Worm (Caenorhabditis elegans) whole organism, L1 larva: ENCODE measurements around the gene C35C5.8.
A peak's percentile ranks its signal among the peaks of the same experiment; 100 is the strongest.

ENCODE experiments used
- Y116A8C.19 ChIP-seq: sonication (generic microtip); optimal IDR thresholded peaks from 2 replicates; lab custom pipeline; 2016; ENCODE audit warnings: missing compliant biosample characterization, missing genetic modification characterization, borderline replicate concordance
- alr-1 ChIP-seq: fragments of 200-800 bp; sonication (Bioruptor generic); optimal IDR thresholded peaks from 2 replicates; lab custom pipeline; 2018; ENCODE audit warnings: borderline replicate concordance, mild to moderate bottlenecking, missing genetic modification characterization, missing compliant biosample characterization
- ama-1 ChIP-seq: fragments of 150-350 bp; optimal IDR thresholded peaks from 2 replicates; lab custom pipeline; 2014
- blmp-1 ChIP-seq: fragments of 150-350 bp; optimal IDR thresholded peaks from 2 replicates; lab custom pipeline; 2014; ENCODE audit warnings: missing biosample characterization, missing genetic modification characterization
- ceh-63 ChIP-seq: fragments of 200-800 bp; sonication (Bioruptor generic); optimal IDR thresholded peaks from 2 replicates; lab custom pipeline; 2018; ENCODE audit warnings: mild to moderate bottlenecking, missing genetic modification characterization, missing compliant biosample characterization
- ceh-82 ChIP-seq, 3 experiments: fragments of 150-350 bp in 1 of 3; sonication (generic microtip) in 2 of 3; optimal IDR thresholded peaks; 2 replicates each; lab custom pipeline; 2014 to 2017; ENCODE audit warnings: missing biosample characterization in 3 of 3, missing genetic modification characterization in 3 of 3
- ceh-90 ChIP-seq: sonication (generic microtip); optimal IDR thresholded peaks from 2 replicates; lab custom pipeline; 2016; ENCODE audit warnings: missing genetic modification characterization, missing compliant biosample characterization
- dsc-1 ChIP-seq: sonication (generic microtip); optimal IDR thresholded peaks from 2 replicates; lab custom pipeline; 2016; ENCODE audit warnings: mild to moderate bottlenecking, missing genetic modification characterization, missing compliant biosample characterization
- efl-1 ChIP-seq, 4 experiments: fragments of 150-350 bp; optimal IDR thresholded peaks in 3 of 4; peaks in 1 of 4; 1 replicate in 1 of 4; 2 replicates in 3 of 4; lab custom pipeline; 2014; ENCODE audit warnings: missing biosample characterization in 2 of 4, missing genetic modification characterization in 2 of 4, missing genetic modification reagents in 2 of 4
- fkh-10 ChIP-seq: sonication (generic microtip); optimal IDR thresholded peaks from 2 replicates; lab custom pipeline; 2017; ENCODE audit warnings: missing biosample characterization, missing genetic modification reagents, missing genetic modification characterization
- fkh-4 ChIP-seq: sonication (generic microtip); optimal IDR thresholded peaks from 2 replicates; lab custom pipeline; 2016; ENCODE audit warnings: missing compliant biosample characterization, missing genetic modification characterization, borderline replicate concordance
- fkh-8 ChIP-seq: sonication (generic microtip); optimal IDR thresholded peaks from 2 replicates; lab custom pipeline; 2016; ENCODE audit warnings: mild to moderate bottlenecking, missing genetic modification characterization, missing compliant biosample characterization
- grh-1 ChIP-seq: fragments of 200-800 bp; sonication (Bioruptor generic); IDR thresholded peaks from 2 replicates; pipeline ENCODE4 v1.3.6; 2022; ENCODE audit warnings: missing genetic modification reagents, missing genetic modification characterization, missing compliant biosample characterization
- hlh-17 ChIP-seq: fragments of 200-800 bp; sonication (Bioruptor generic); optimal IDR thresholded peaks from 2 replicates; lab custom pipeline; 2018; ENCODE audit warnings: missing genetic modification characterization, mild to moderate bottlenecking, missing compliant biosample characterization, moderate library complexity, borderline replicate concordance
- irx-1 ChIP-seq: sonication (generic microtip); optimal IDR thresholded peaks from 2 replicates; lab custom pipeline; 2016; ENCODE audit warnings: missing genetic modification characterization, missing compliant biosample characterization
- isw-1 ChIP-seq: fragments of 200-800 bp; sonication (Bioruptor generic); IDR thresholded peaks from 2 replicates; pipeline ENCODE4 v1.3.6; 2022; ENCODE audit warnings: missing genetic modification characterization, missing compliant biosample characterization
- lin-14 ChIP-seq: fragments of 200-800 bp; sonication (Bioruptor generic); optimal IDR thresholded peaks from 2 replicates; lab custom pipeline; 2018; ENCODE audit warnings: mild to moderate bottlenecking, missing genetic modification characterization, moderate library complexity, missing compliant biosample characterization
- lin-15B ChIP-seq: fragments of 150-350 bp; sonication (generic microtip); optimal IDR thresholded peaks from 3 replicates; lab custom pipeline; 2014; ENCODE audit warnings: missing biosample characterization, missing genetic modification characterization
- lin-35 ChIP-seq, 2 experiments: fragments of 150-350 bp; optimal IDR thresholded peaks; 2 replicates each; lab custom pipeline; 2014; ENCODE audit warnings: missing biosample characterization in 2 of 2, missing genetic modification characterization in 2 of 2, missing genetic modification reagents in 2 of 2
- mep-1 ChIP-seq: fragments of 150-350 bp; optimal IDR thresholded peaks from 2 replicates; lab custom pipeline; 2014; ENCODE audit warnings: missing biosample characterization, missing genetic modification characterization
- nhr-28 ChIP-seq: fragments of 150-350 bp; optimal IDR thresholded peaks from 2 replicates; lab custom pipeline; 2014; ENCODE audit warnings: missing biosample characterization, missing genetic modification characterization
- nhr-47 ChIP-seq: sonication (generic microtip); optimal IDR thresholded peaks from 2 replicates; lab custom pipeline; 2016; ENCODE audit warnings: mild to moderate bottlenecking, missing genetic modification characterization, moderate library complexity, missing compliant biosample characterization
- nhr-71 ChIP-seq: sonication (generic microtip); optimal IDR thresholded peaks from 2 replicates; lab custom pipeline; 2016; ENCODE audit warnings: mild to moderate bottlenecking, missing genetic modification characterization, moderate library complexity, missing compliant biosample characterization
- nhr-77 ChIP-seq: fragments of 150-350 bp; optimal IDR thresholded peaks from 2 replicates; lab custom pipeline; 2014; ENCODE audit warnings: missing biosample characterization, missing genetic modification characterization
- nhr-84 ChIP-seq: sonication (generic microtip); optimal IDR thresholded peaks from 2 replicates; lab custom pipeline; 2017; ENCODE audit warnings: missing biosample characterization, missing genetic modification characterization
- nhr-85 ChIP-seq: sonication (generic microtip); peaks from one replicate; lab custom pipeline; 2016; ENCODE audit warnings: missing genetic modification characterization, inconsistent platforms, missing compliant biosample characterization
- pag-3 ChIP-seq: sonication (generic microtip); optimal IDR thresholded peaks from 2 replicates; lab custom pipeline; 2017; ENCODE audit warnings: missing genetic modification characterization, mild to moderate bottlenecking, missing compliant biosample characterization, antibody characterized with exemption, borderline replicate concordance; ENCODE audit not compliant: insufficient read depth
- pax-3 ChIP-seq: fragments of 200-800 bp; sonication (Bioruptor generic); optimal IDR thresholded peaks from 2 replicates; lab custom pipeline; 2018; ENCODE audit warnings: mild to moderate bottlenecking, missing genetic modification characterization, moderate library complexity, missing compliant biosample characterization
- rnt-1 ChIP-seq: sonication (generic microtip); optimal IDR thresholded peaks from 2 replicates; lab custom pipeline; 2016; ENCODE audit warnings: mild to moderate bottlenecking, missing genetic modification characterization, moderate library complexity, missing compliant biosample characterization
- snu-23 ChIP-seq: sonication (generic microtip); optimal IDR thresholded peaks from 2 replicates; lab custom pipeline; 2016; ENCODE audit warnings: missing genetic modification characterization, missing compliant biosample characterization
- sptf-1 ChIP-seq: fragments of 150-350 bp; optimal IDR thresholded peaks from 2 replicates; lab custom pipeline; 2014; ENCODE audit warnings: missing biosample characterization, missing genetic modification characterization
- unc-62 ChIP-seq: fragments of 150-350 bp; optimal IDR thresholded peaks from 2 replicates; lab custom pipeline; 2014; ENCODE audit warnings: missing biosample characterization, missing genetic modification reagents, missing genetic modification characterization
- vab-15 ChIP-seq: sonication (generic microtip); optimal IDR thresholded peaks from 2 replicates; lab custom pipeline; 2017; ENCODE audit warnings: missing genotype, mild to moderate bottlenecking, missing genetic modification characterization, missing compliant biosample characterization
- ztf-11 ChIP-seq, 2 experiments: sonication (generic microtip); optimal IDR thresholded peaks; 2 replicates each; lab custom pipeline; 2016 to 2017; ENCODE audit warnings: missing genetic modification characterization in 2 of 2, missing biosample characterization in 1 of 2, missing compliant biosample characterization in 1 of 2

The C35C5.8 gene

DNA sequence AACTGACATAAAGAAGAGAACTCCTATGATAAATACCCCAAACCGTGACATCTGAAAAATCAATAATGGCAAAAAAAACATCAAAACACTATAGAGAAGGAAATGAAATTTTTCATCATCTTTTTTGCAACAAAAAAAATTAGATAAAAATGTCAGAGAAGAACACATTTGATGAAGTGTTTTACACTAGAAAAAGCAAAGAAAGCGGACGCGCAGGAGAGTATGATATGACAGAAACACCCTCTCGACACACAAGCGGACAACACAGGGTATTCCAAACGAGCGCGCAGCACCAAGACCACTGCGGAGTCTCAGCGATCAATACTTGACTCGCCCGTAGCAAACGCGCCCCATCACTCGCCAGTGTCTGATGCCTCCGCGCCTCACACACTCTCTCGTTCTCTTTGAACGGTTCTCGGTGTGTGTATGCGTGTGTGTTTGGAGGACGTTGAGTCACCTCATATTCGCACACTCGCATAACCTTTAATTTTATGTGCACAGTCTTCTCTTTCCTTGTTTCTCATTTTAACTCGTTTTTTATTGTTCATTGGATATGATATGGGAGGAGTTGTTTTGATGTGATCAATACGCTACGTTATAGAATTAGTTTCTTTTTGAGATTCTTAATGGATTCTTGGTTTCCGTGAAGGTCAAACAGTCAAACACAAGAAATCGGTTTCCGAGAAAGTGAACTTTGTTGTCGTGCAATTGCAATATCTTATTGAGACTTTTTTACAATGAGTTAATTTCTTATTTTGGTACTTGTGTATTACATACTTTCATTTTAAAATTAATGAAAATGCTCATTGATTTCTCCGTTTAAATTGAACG lies 13.3 kb downstream of the C35C5.8 start, which contains the start of gene selt-1.1 (continued):
- no peak for TF ChIP-seq alr-1 (tag; lab: Kevin White, UChicago)
- TF ChIP-seq sptf-1 (tag; lab: Kevin White, UChicago) = no peak
- TF ChIP-seq Y116A8C.19 (tag; lab: Kevin White, UChicago) = no peak
- TF ChIP-seq ztf-11 (tag; optimal IDR thresholded peaks at IDR 0.05; lab: Kevin White, UChicago) = no peak
- TF ChIP-seq ama-1 (lab: Kevin White, UChicago) = no peak
- no peak for TF ChIP-seq ceh-63 (GFP tag; lab: Kevin White, UChicago)
- TF ChIP-seq isw-1 (GFP tag; lab: Robert Waterston, UW) = no peak
- TF ChIP-seq efl-1 (optimal IDR thresholded peaks at IDR 0.05; lab: Kevin White, UChicago) = peak in 1 of 2 experiments; percentile 35
- no peak for TF ChIP-seq efl-1 (GFP tag; optimal IDR thresholded peaks at IDR 0.05 in 1 of 2; lab: Kevin White, UChicago)
- TF ChIP-seq mep-1 (tag; lab: Kevin White, UChicago) = peak; percentile 76

DNA sequence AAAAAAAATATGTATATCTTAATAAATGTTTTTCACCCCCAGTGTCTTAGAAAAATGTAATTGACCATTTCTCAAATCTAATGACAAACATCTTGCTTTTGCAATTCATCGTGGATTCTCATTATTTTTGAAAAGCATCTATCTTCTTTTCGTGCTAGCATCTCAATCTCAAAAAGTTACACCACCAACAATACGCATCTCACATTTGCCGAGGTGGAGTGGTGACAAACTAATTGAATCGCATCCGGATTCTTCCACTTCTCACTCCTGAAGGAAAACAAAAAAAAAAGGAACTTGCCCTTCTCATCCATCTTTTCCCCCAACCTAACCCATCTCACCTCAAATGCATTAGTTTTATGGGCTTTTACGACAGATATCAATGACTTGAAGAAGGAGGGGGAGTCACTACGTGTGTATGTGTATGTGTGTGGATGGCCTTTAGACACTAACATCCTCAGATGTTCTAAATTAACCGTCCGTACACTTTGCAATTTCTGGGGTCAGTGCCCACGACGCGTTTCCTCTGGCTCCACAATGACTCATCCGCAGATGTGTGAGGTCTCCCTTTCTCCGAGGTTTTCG lies 14.1 kb downstream of the C35C5.8 start:
- TF ChIP-seq sptf-1 (tag; lab: Kevin White, UChicago) = no peak
- no peak for TF ChIP-seq nhr-28 (tag; lab: Kevin White, UChicago)
- peak; percentile 14 for TF ChIP-seq blmp-1 (tag; lab: Kevin White, UChicago)
- no peak for TF ChIP-seq nhr-71 (tag; lab: Kevin White, UChicago)
- no peak for TF ChIP-seq efl-1 (optimal IDR thresholded peaks at IDR 0.05; lab: Kevin White, UChicago)
- TF ChIP-seq efl-1 (GFP tag; optimal IDR thresholded peaks at IDR 0.05 in 1 of 2; lab: Kevin White, UChicago) = peak in 1 of 2 experiments; percentile 62
- no peak for TF ChIP-seq hlh-17
- TF ChIP-seq fkh-4 = peak; percentile 23
- peak; percentile 39 for TF ChIP-seq rnt-1 (tag; lab: Kevin White, UChicago)
- TF ChIP-seq unc-62 (GFP tag; lab: Kevin White, UChicago) = no peak
- no peak for TF ChIP-seq fkh-8
- TF ChIP-seq dsc-1 = peak; percentile 83
- peak; percentile 32 for TF ChIP-seq lin-14
- TF ChIP-seq mep-1 (tag; lab: Kevin White, UChicago) = no peak
- no peak for TF ChIP-seq alr-1 (tag; lab: Kevin White, UChicago)
- no peak for TF ChIP-seq vab-15 (tag; lab: Kevin White, UChicago)
- no peak for TF ChIP-seq nhr-84 (tag; lab: Kevin White, UChicago)
- TF ChIP-seq, all 84 proteins: peak for 6

DNA sequence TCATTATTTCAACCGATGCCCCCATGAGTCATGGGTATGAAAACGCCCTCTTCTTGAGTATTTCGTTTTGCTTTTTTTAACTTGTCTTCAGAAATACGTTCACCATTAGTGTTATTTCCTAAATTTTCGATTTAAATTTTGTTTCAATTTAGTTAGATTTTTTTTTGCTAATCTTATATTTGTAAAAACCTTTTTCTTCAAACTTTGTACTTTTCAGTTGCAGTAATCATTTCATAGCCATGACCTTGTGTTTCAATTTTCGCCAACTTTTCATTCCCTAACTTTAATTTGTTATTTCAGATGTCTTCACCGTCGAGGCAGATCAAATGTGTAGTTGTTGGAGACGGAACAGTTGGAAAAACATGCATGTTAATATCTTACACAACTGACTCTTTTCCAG lies 14.9 kb downstream of the C35C5.8 start, which contains the start of gene mig-2:
Gene mig-2 (plus strand): TSS at position 301 of the 400 bp plus-strand sequence.
- TF ChIP-seq nhr-85 (tag; lab: Kevin White, UChicago) (peak; percentile 30), lin-35 (GFP tag; optimal IDR thresholded peaks at IDR 0.05; lab: Kevin White, UChicago) (no peak)

DNA sequence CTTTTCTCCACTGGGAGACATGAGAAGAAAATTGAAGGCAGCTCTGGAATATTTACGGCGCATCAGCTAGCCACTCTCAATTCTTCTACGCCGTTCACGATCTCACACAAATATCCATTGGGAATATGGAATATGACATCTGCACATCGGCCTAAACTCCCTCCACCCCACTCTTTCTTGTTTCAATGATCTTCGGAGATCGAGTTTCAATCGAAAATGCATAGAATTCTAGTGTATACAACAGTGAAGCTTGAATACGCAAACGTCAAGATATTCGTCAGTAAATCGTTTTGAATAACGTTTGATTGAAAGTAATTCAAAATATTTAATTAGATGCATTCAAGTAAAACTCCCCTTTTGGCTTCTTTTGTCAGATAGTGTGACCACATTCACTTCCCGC lies 18.4 kb downstream of the C35C5.8 start:
- TF ChIP-seq lin-15B (tag; lab: Kevin White, UChicago) (no peak), ceh-90 (tag; lab: Kevin White, UChicago) (no peak), snu-23 (GFP tag; lab: Kevin White, UChicago) (no peak), sptf-1 (tag; lab: Kevin White, UChicago) (no peak), dsc-1 (no peak), pag-3 (tag; lab: Kevin White, UChicago) (no peak), efl-1 (optimal IDR thresholded peaks at IDR 0.05; lab: Kevin White, UChicago) (no peak), efl-1 (GFP tag; optimal IDR thresholded peaks at IDR 0.05 in 1 of 2; lab: Kevin White, UChicago) (no peak), pax-3 (tag; lab: Kevin White, UChicago) (no peak), fkh-8 (no peak), nhr-77 (no peak)
- TF ChIP-seq, all 84 proteins: peak for 0

DNA sequence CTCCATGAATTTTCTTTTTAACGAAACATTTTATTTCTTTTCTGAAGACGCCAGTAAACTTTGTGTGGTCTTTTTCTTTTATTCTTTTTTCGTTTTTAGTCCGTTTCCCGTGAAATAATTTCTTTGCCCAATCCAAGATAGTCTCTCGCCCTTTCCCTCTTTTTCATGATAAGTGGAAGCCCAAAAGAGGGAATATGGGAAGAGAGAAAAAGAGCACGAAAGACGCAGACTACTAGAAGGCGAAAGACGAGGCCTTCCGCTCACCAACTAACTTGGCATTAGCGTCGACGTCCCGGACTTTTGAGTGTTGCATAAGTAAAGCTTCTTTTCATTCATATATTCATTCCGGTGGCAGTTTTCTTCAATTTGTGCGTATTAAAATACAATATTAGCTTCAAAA lies 19.5 kb downstream of the C35C5.8 start:
- TF ChIP-seq fkh-10 (GFP tag; lab: Kevin White, UChicago) = peak; percentile 23
- TF ChIP-seq ceh-82 (tag; optimal IDR thresholded peaks at IDR 0.05; lab: Kevin White, UChicago) = peak in 1 of 3 experiments; percentile 37
- no peak for TF ChIP-seq grh-1
- TF ChIP-seq lin-14 = peak; percentile 64
- no peak for TF ChIP-seq irx-1 (tag; lab: Kevin White, UChicago)
- peak; percentile 13 for TF ChIP-seq nhr-47 (tag; lab: Kevin White, UChicago)
